Fruit fly (Drosophila melanogaster) whole organism, embryonic: Measurements from ENCODE around the gene Mfap1.

ENCODE experiments used
- Bgb ChIP-seq: fragments of 200-800 bp; sonication (Bioruptor generic); IDR thresholded peaks from 2 replicates; pipeline ENCODE4 v1.3.6; 2022; ENCODE audit warnings: missing biosample characterization, missing genetic modification characterization; ENCODE audit not compliant: partially characterized antibody
- CG11695 ChIP-seq: fragments of 200-800 bp; sonication (Bioruptor generic); IDR thresholded peaks from 3 replicates; pipeline ENCODE4 v1.3.6; 2022; ENCODE audit warnings: missing biosample characterization, missing genetic modification characterization
- CG12769 ChIP-seq: fragments of 200-800 bp; sonication (Bioruptor generic); optimal IDR thresholded peaks from 2 replicates; lab custom pipeline; 2019; ENCODE audit warnings: missing biosample characterization, mild to moderate bottlenecking, missing genetic modification characterization, moderate library complexity
- CG13287 ChIP-seq: fragments of 200-800 bp; sonication (Bioruptor generic); IDR thresholded peaks from 2 replicates; pipeline ENCODE4 v1.3.6; 2022; ENCODE audit warnings: missing biosample characterization, missing genetic modification characterization; ENCODE audit not compliant: partially characterized antibody
- CG13296 ChIP-seq: fragments of 200-800 bp; sonication (Bioruptor generic); optimal IDR thresholded peaks from 3 replicates; lab custom pipeline; 2018; ENCODE audit warnings: missing biosample characterization, mild to moderate bottlenecking, missing genetic modification characterization
- CG13894 ChIP-seq: fragments of 200-800 bp; sonication (Bioruptor generic); optimal IDR thresholded peaks from 3 replicates; lab custom pipeline; 2018; ENCODE audit warnings: missing biosample characterization, mild to moderate bottlenecking, missing genetic modification characterization, moderate library complexity
- CG14965 ChIP-seq: fragments of 200-800 bp; sonication (Bioruptor generic); optimal IDR thresholded peaks from 2 replicates; lab custom pipeline; 2016; ENCODE audit warnings: missing biosample characterization, missing genetic modification characterization, borderline replicate concordance
- CG15269 ChIP-seq: fragments of 200-800 bp; sonication (Bioruptor generic); optimal IDR thresholded peaks from 2 replicates; lab custom pipeline; 2018; ENCODE audit warnings: missing biosample characterization, mild to moderate bottlenecking, missing genetic modification characterization, moderate library complexity
- CG16779 ChIP-seq: fragments of 200-800 bp; sonication (Bioruptor generic); IDR thresholded peaks from 2 replicates; pipeline ENCODE4 v1.3.6; 2022; ENCODE audit warnings: missing biosample characterization, missing genetic modification characterization
- CG17568 ChIP-seq: fragments of 200-800 bp; sonication (Bioruptor generic); optimal IDR thresholded peaks from 2 replicates; lab custom pipeline; 2018; ENCODE audit warnings: missing biosample characterization, mild to moderate bottlenecking, missing genetic modification characterization, moderate library complexity
- CG3065 ChIP-seq: fragments of 200-800 bp; sonication (Bioruptor generic); optimal IDR thresholded peaks from 2 replicates; lab custom pipeline; 2016; ENCODE audit warnings: missing biosample characterization, missing genetic modification characterization
- CG34376 ChIP-seq: fragments of 200-800 bp; sonication (Bioruptor generic); optimal IDR thresholded peaks from 2 replicates; lab custom pipeline; 2018; ENCODE audit warnings: missing biosample characterization, mild to moderate bottlenecking, missing genetic modification characterization
- CG4360 ChIP-seq: fragments of 200-800 bp; sonication (Bioruptor generic); IDR thresholded peaks from 2 replicates; pipeline ENCODE4 v1.3.6; 2022; ENCODE audit warnings: missing biosample characterization, missing genetic modification characterization
- CG5245 ChIP-seq: fragments of 200-800 bp; sonication (Bioruptor generic); optimal IDR thresholded peaks from 3 replicates; lab custom pipeline; 2016; ENCODE audit warnings: missing biosample characterization, missing genetic modification characterization
- CG6254 ChIP-seq: fragments of 200-800 bp; sonication (Bioruptor generic); optimal IDR thresholded peaks from 3 replicates; lab custom pipeline; 2017; ENCODE audit warnings: mild to moderate bottlenecking, missing biosample characterization, missing genetic modification reagents, missing genetic modification characterization
- CG6765 ChIP-seq: fragments of 200-800 bp; sonication (Bioruptor generic); optimal IDR thresholded peaks from 3 replicates; lab custom pipeline; 2017; ENCODE audit warnings: missing biosample characterization, mild to moderate bottlenecking, missing genetic modification characterization
- CG8388 ChIP-seq: fragments of 200-800 bp; sonication (Bioruptor generic); optimal IDR thresholded peaks from 2 replicates; lab custom pipeline; 2019; ENCODE audit warnings: missing biosample characterization, mild to moderate bottlenecking, missing genetic modification characterization, moderate library complexity
- CG9797 ChIP-seq: fragments of 200-800 bp; sonication (Bioruptor generic); optimal IDR thresholded peaks from 3 replicates; lab custom pipeline; 2018; ENCODE audit warnings: missing biosample characterization, mild to moderate bottlenecking, missing genetic modification characterization
- Dbx ChIP-seq: fragments of 200-800 bp; sonication (Bioruptor generic); IDR thresholded peaks from 3 replicates; pipeline ENCODE4 v1.3.6; 2022; ENCODE audit warnings: missing biosample characterization, missing genetic modification characterization
- Deaf1 ChIP-seq: fragments of 200-800 bp; optimal IDR thresholded peaks from 3 replicates; lab custom pipeline; 2019; ENCODE audit warnings: missing biosample characterization, mild to moderate bottlenecking, missing genetic modification characterization, moderate library complexity
- Dp ChIP-seq: fragments of 200-800 bp; sonication (Bioruptor generic); optimal IDR thresholded peaks from 2 replicates; lab custom pipeline; 2018; ENCODE audit warnings: missing biosample characterization, mild to moderate bottlenecking, missing genetic modification characterization, moderate library complexity
- Fer3 ChIP-seq: fragments of 200-800 bp; sonication (Bioruptor generic); optimal IDR thresholded peaks from 2 replicates; lab custom pipeline; 2018; ENCODE audit warnings: missing biosample characterization, mild to moderate bottlenecking, missing genetic modification characterization, moderate library complexity
- Hmr ChIP-seq: fragments of 200-800 bp; sonication (Bioruptor generic); optimal IDR thresholded peaks from 3 replicates; lab custom pipeline; 2017; ENCODE audit warnings: mild to moderate bottlenecking, missing biosample characterization, missing genetic modification reagents, missing genetic modification characterization
- Jarid2 ChIP-seq: fragments of 200-800 bp; sonication (Bioruptor generic); optimal IDR thresholded peaks from 3 replicates; lab custom pipeline; 2017; ENCODE audit warnings: mild to moderate bottlenecking, missing biosample characterization, missing genetic modification reagents, missing genetic modification characterization
- Mad ChIP-seq: fragments of 200-800 bp; sonication (Bioruptor generic); optimal IDR thresholded peaks from 2 replicates; lab custom pipeline; 2016; ENCODE audit warnings: missing biosample characterization, missing genetic modification characterization
- Myb ChIP-seq: fragments of 200-800 bp; sonication (Bioruptor generic); optimal IDR thresholded peaks from 2 replicates; lab custom pipeline; 2016; ENCODE audit warnings: missing biosample characterization, missing genetic modification characterization
- Nf-YC ChIP-seq: fragments of 200-800 bp; optimal IDR thresholded peaks from 3 replicates; lab custom pipeline; 2019; ENCODE audit warnings: missing biosample characterization, mild to moderate bottlenecking, missing genetic modification characterization, moderate library complexity
- Scr ChIP-seq: fragments of 200-800 bp; sonication (Bioruptor generic); IDR thresholded peaks from 2 replicates; pipeline ENCODE4 v1.3.6; 2022; ENCODE audit warnings: missing biosample characterization, missing genetic modification characterization; ENCODE audit not compliant: partially characterized antibody
- Tbp ChIP-seq: fragments of >200 bp; optimal IDR thresholded peaks from 2 replicates; lab custom pipeline; 2018; ENCODE audit warnings: missing biosample characterization, missing genetic modification characterization
- abd-A ChIP-seq: fragments of 200-800 bp; sonication (Bioruptor generic); optimal IDR thresholded peaks from 3 replicates; lab custom pipeline; 2019; ENCODE audit warnings: missing biosample characterization, mild to moderate bottlenecking, missing genetic modification characterization, moderate library complexity
- ac ChIP-seq: fragments of 200-800 bp; sonication (Bioruptor generic); optimal IDR thresholded peaks from 3 replicates; lab custom pipeline; 2017; ENCODE audit warnings: missing biosample characterization, mild to moderate bottlenecking, missing genetic modification characterization
- cad ChIP-seq: fragments of >200 bp; optimal IDR thresholded peaks from 2 replicates; lab custom pipeline; 2017; ENCODE audit warnings: missing biosample characterization, missing genetic modification characterization
- cg ChIP-seq: fragments of 200-800 bp; sonication (Bioruptor generic); optimal IDR thresholded peaks from 3 replicates; lab custom pipeline; 2019; ENCODE audit warnings: missing biosample characterization, mild to moderate bottlenecking, missing genetic modification characterization, moderate library complexity
- chinmo ChIP-seq: fragments of 200-800 bp; sonication (Bioruptor generic); IDR thresholded peaks from 4 replicates; pipeline ENCODE4 v1.3.6; 2022; ENCODE audit warnings: missing biosample characterization, missing genetic modification characterization; ENCODE audit not compliant: partially characterized antibody
- crc ChIP-seq: fragments of 200-800 bp; sonication (Bioruptor generic); optimal IDR thresholded peaks from 2 replicates; lab custom pipeline; 2016; ENCODE audit warnings: missing biosample characterization, missing genetic modification characterization
- crol ChIP-seq: fragments of 200-800 bp; sonication (Bioruptor generic); IDR thresholded peaks from 2 replicates; pipeline ENCODE4 v1.3.6; 2022; ENCODE audit warnings: missing biosample characterization, missing genetic modification characterization
- dysf ChIP-seq: fragments of 200-800 bp; sonication (Bioruptor generic); IDR thresholded peaks from 3 replicates; pipeline ENCODE4 v1.3.6; 2022; ENCODE audit warnings: missing biosample characterization, missing genetic modification characterization
- gfzf ChIP-seq: fragments of 200-800 bp; sonication (Bioruptor generic); optimal IDR thresholded peaks from 2 replicates; lab custom pipeline; 2016; ENCODE audit warnings: missing biosample characterization, mild to moderate bottlenecking, missing genetic modification characterization, moderate library complexity
- lab ChIP-seq: fragments of 200-800 bp; sonication (Bioruptor generic); optimal IDR thresholded peaks from 3 replicates; lab custom pipeline; 2017; ENCODE audit warnings: missing biosample characterization, missing genetic modification characterization, mild to moderate bottlenecking, moderate library complexity, missing genetic modification reagents
- mirr ChIP-seq: fragments of 200-800 bp; sonication (Bioruptor generic); optimal IDR thresholded peaks from 3 replicates; lab custom pipeline; 2018; ENCODE audit warnings: missing biosample characterization, mild to moderate bottlenecking, missing genetic modification characterization
- pzg ChIP-seq: fragments of 200-800 bp; sonication (Bioruptor generic); optimal IDR thresholded peaks from 3 replicates; lab custom pipeline; 2018; ENCODE audit warnings: missing biosample characterization, mild to moderate bottlenecking, missing genetic modification characterization, moderate library complexity
- scrt ChIP-seq: fragments of 200-800 bp; sonication (Bioruptor generic); optimal IDR thresholded peaks from 2 replicates; lab custom pipeline; 2018; ENCODE audit warnings: missing biosample characterization, mild to moderate bottlenecking, missing genetic modification characterization, moderate library complexity
- sob ChIP-seq: fragments of 200-800 bp; sonication (Bioruptor generic); IDR thresholded peaks from 2 replicates; pipeline ENCODE4 v1.3.6; 2022; ENCODE audit warnings: missing biosample characterization, missing genetic modification characterization
- sqz ChIP-seq: fragments of 200-800 bp; sonication (Bioruptor generic); optimal IDR thresholded peaks from 3 replicates; lab custom pipeline; 2018; ENCODE audit warnings: missing biosample characterization, mild to moderate bottlenecking, missing genetic modification characterization
- zen ChIP-seq: fragments of 200-800 bp; sonication (Bioruptor generic); optimal IDR thresholded peaks from 3 replicates; lab custom pipeline; 2018; ENCODE audit warnings: missing biosample characterization, mild to moderate bottlenecking, missing genetic modification characterization, moderate library complexity

Mfap1 gene

DNA sequence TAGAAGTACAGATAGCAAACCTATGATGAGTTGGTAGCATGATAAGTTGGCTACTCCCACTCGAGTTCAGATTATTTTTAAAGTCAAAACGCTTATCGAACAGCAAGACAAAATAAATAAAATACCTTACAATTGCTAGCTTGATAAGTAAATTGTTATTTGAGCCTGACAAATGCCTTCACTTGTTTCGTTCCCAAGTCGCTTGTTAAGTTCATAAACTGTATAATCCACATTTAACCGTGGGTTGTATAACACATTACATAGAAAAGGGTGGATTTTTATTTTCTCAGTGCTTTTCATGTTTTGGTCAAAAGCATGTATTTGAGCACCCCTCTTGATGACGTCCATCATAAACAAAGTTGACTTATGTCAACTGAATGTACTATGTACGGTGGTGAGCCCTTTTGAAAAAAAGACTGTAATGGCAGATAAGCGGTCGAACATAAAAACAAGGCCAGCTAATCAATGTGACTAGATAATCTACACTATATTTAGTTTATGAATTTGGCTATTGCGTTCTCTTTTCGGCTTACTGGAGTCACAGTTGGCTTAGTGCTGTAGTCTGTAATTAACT, 28.0 kb downstream of the Mfap1 start (continued):
- peak; percentile 16 for TF ChIP-seq CG13296 (GFP tag; lab: Kevin White, UChicago)

DNA sequence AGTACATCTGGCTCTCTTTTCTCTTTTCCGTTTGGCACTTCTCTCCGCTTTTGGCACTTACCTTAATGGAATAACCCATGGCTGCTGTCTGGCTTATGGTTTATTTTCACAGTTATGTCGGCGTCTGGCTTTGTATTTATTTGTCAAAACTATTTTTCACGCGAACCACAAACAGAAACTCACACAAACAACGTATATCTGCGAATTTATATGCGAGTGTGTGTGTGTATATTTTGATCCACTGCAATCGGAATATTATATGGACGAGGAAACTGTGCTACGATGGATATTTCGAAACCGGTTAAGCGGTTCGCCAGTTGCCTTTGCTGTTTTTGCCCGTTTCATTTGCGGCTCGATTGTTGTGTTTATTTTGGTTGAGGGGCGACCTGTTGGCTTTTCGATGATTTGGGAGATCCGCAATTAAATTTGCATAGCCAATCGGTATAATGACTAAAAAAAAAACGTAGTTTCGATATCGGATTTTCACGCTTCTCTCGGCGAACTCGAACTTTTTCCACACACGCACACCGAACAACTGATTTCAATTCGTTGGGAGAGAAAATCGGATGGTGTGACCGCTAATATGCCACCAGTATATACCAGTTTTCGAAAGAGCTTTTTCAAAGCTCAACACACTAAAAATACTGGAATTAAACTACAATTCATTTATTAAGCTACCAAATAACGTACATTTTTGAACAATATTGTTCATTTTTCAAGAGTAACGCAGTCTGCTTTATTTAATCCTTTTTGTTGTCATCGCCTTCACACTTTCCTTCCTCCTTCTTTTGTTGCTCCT, 28.9 kb downstream of the Mfap1 start, which contains the start of gene CG1927:
CG1927 (minus strand) TSS at position 541 of the 799 bp plus-strand sequence.
- TF ChIP-seq cg (GFP tag; lab: Kevin White, UChicago) (peak; percentile 46), CG13287 (GFP tag; lab: Robert Waterston, UW) (peak; percentile 49; the same call in 1 of the 2 replicates), CG16779 (GFP tag; lab: Robert Waterston, UW) (0 out of 2 replicates have a peak, but pooled peaks have one; percentile 5), Hmr (GFP tag; lab: Kevin White, UChicago) (peak; percentile 26), dysf (GFP tag; lab: Robert Waterston, UW) (no peak), chinmo (peak; percentile 68; the same call in 1 of the 4 replicates), sob (GFP tag; lab: Robert Waterston, UW) (0 out of 2 replicates have a peak, but pooled peaks have one; percentile 24), crol (GFP tag; lab: Robert Waterston, UW) (no peak), CG4360 (GFP tag; lab: Robert Waterston, UW) (no peak), CG6765 (GFP tag; lab: Kevin White, UChicago) (peak; percentile 51), gfzf (GFP tag; lab: Kevin White, UChicago) (peak; percentile 78), Fer3 (peak; percentile 15), CG34376 (GFP tag; lab: Kevin White, UChicago) (no peak), crc (GFP tag; lab: Kevin White, UChicago) (no peak), Tbp (GFP tag; lab: Kevin White, UChicago) (no peak), Jarid2 (peak; percentile 86), Dbx (peak; percentile 57; the same call in 2 of the 3 replicates), CG15269 (tag; lab: Kevin White, UChicago) (peak; percentile 11), CG13894 (tag; lab: Kevin White, UChicago) (peak; percentile 64), CG8388 (no peak), CG6254 (GFP tag; lab: Kevin White, UChicago) (no peak), CG11695 (GFP tag; lab: Robert Waterston, UW) (no peak), CG5245 (GFP tag; lab: Kevin White, UChicago) (no peak), CG12769 (tag; lab: Kevin White, UChicago) (peak; percentile 43), CG9797 (peak; percentile 28), Dp (peak; percentile 22), sqz (GFP tag; lab: Kevin White, UChicago) (peak; percentile 17), lab (GFP tag; lab: Kevin White, UChicago) (no peak), Deaf1 (tag; lab: Kevin White, UChicago) (peak; percentile 8), Nf-YC (tag; lab: Kevin White, UChicago) (peak; percentile 15), Bgb (GFP tag; lab: Robert Waterston, UW) (peak; percentile 55; the same call in 1 of the 2 replicates), Myb (GFP tag; lab: Kevin White, UChicago) (peak; percentile 86), mirr (GFP tag; lab: Kevin White, UChicago) (peak; percentile 6), ac (GFP tag; lab: Kevin White, UChicago) (no peak), CG3065 (no peak), CG17568 (GFP tag; lab: Kevin White, UChicago) (peak; percentile 9), pzg (GFP tag; lab: Kevin White, UChicago) (peak; percentile 54), scrt (GFP tag; lab: Kevin White, UChicago) (peak; percentile 2), Mad (no peak), CG14965 (GFP tag; lab: Kevin White, UChicago) (no peak), abd-A (tag; lab: Kevin White, UChicago) (peak; percentile 47), cad (GFP tag; lab: Kevin White, UChicago) (no peak), Scr (0 out of 2 replicates have a peak, but pooled peaks have one; percentile 20), zen (tag; lab: Kevin White, UChicago) (no peak)
